Worm (Caenorhabditis elegans) whole organism, mixed stage, embryonic: ENCODE measurements around the gene tag-244.

Experiments
- elt-1 ChIP-seq: sonication (generic microtip); optimal IDR thresholded peaks from 2 replicates; lab custom pipeline; 2017; ENCODE audit warnings: missing genetic modification characterization, mild to moderate bottlenecking, missing compliant biosample characterization, antibody characterized with exemption, moderate library complexity, borderline replicate concordance; ENCODE audit not compliant: insufficient read depth
- nhr-237 ChIP-seq: fragments of 150-350 bp; optimal IDR thresholded peaks from 2 replicates; lab custom pipeline; 2014; ENCODE audit warnings: missing biosample characterization, missing genetic modification characterization
- snpc-4 ChIP-seq: fragments of 150-350 bp; optimal IDR thresholded peaks from 2 replicates; lab custom pipeline; 2014; ENCODE audit warnings: missing biosample characterization, missing genetic modification characterization
- unc-39 ChIP-seq: fragments of 150-350 bp; optimal IDR thresholded peaks from 2 replicates; lab custom pipeline; 2014; ENCODE audit warnings: missing biosample characterization, missing genetic modification characterization
- unc-62 ChIP-seq: fragments of 150-350 bp; optimal IDR thresholded peaks from 2 replicates; lab custom pipeline; 2014; ENCODE audit warnings: missing biosample characterization, missing genetic modification reagents, missing genetic modification characterization

- no peak for TF ChIP-seq nhr-237 (tag; lab: Kevin White, UChicago)
- no peak for TF ChIP-seq unc-62 (GFP tag; lab: Kevin White, UChicago)
- TF ChIP-seq unc-39 (tag; lab: Kevin White, UChicago), result no peak
- TF ChIP-seq snpc-4 (tag; lab: Kevin White, UChicago), result no peak
- no peak for TF ChIP-seq elt-1 (tag; lab: Kevin White, UChicago)
Observed at ce11 chrIV:1516527-1516926, 34.2 kb upstream of the tag-244 start, which contains the start of gene clec-172.
